1 fruit fly cellular context compared by ENCODE assay signal in the genomic region with DNA sequence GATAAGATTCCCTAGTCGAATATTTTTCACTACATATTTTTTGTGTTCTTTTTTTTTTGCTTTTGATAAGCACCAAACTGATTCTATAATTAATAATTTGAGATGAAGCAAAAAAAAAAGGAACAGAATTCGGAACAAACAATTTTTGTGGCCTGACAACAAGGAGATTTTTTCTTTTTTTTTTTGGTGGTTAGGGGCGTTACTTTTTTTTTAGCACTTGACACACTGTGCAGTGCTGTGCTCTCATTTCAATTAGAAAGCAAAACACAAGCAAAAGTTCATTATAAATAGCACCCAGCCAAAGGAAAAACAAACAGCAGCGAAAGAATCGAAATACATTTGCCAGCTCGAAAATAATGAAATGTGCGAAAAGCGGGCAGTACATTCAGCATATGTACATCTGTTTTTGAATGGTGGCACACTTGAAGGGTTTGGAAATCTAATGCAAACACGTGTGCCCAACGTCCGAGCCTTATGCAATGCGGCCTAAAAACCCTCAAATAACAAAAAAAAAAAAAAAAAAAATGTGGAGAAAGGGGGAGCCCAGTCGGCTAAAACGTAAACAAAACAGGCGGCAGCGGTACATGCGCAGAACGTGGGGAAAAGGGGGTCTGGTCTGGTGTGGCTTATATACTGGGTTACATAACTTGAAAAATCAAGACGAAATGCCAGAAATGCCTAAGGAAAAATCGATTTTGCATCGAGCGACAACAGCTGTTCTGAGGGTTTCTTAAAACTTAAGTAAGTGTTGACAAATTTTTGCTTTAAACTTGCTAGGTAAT.
TF ChIP-seq lines count a peak whose summit lies in the region.

No protein-coding gene starts in this region.

TF ChIP-seq in whole organism, embryonic, 481 proteins besides CTCF, POLR2A, EP300 and RAD21 (continued from another document):
- TF ChIP-seq gem (tag; optimal IDR thresholded peaks at IDR 0.05; lab: Kevin White, UChicago) (peak; percentile 63), Ets97D (GFP tag; optimal IDR thresholded peaks at IDR 0.05; lab: Kevin White, UChicago) (no peak), B-H2 (GFP tag; optimal IDR thresholded peaks at IDR 0.05; lab: Kevin White, UChicago) (no peak), jing (GFP tag; optimal IDR thresholded peaks at IDR 0.05; lab: Kevin White, UChicago) (no peak), HLH4C (GFP tag; IDR thresholded peaks at IDR 0.05; lab: Robert Waterston, UW; ENCODE audit: partially characterized antibody) (no peak), CG8388 (GFP tag; optimal IDR thresholded peaks at IDR 0.05; lab: Kevin White, UChicago) (peak; percentile 24), oc (tag; optimal IDR thresholded peaks at IDR 0.05; lab: Kevin White, UChicago) (no peak), ap (GFP tag; IDR thresholded peaks at IDR 0.05; lab: Robert Waterston, UW) (0 out of 2 replicates have a peak, but pooled peaks have one; percentile 6), chif (GFP tag; optimal IDR thresholded peaks at IDR 0.05; lab: Kevin White, UChicago) (peak; percentile 15 to 45), al (GFP tag; IDR thresholded peaks at IDR 0.05; lab: Robert Waterston, UW) (0 out of 2 replicates have a peak, but pooled peaks have one; percentile 28), wdn (GFP tag; IDR thresholded peaks at IDR 0.05; lab: Robert Waterston, UW) (peak; percentile 71), Xbp1 (GFP tag; optimal IDR thresholded peaks at IDR 0.05; lab: Kevin White, UChicago) (peak; percentile 43), CG14667 (GFP tag; IDR thresholded peaks at IDR 0.05; lab: Robert Waterston, UW) (no peak), Bteb2 (GFP tag; optimal IDR thresholded peaks at IDR 0.05; lab: Kevin White, UChicago) (peak; percentile 1), CG17361 (GFP tag; IDR thresholded peaks at IDR 0.05; lab: Robert Waterston, UW) (0 out of 3 replicates have a peak, but pooled peaks have one; percentile 34), Trl (optimal IDR thresholded peaks at IDR 0.05; lab: Kevin White, UChicago) (no peak), Trl (GFP tag; optimal IDR thresholded peaks at IDR 0.05; lab: Kevin White, UChicago) (peak; percentile 31), CG2120 (GFP tag; optimal IDR thresholded peaks at IDR 0.05; lab: Kevin White, UChicago) (peak; percentile 68), fd96Cb (tag; optimal IDR thresholded peaks at IDR 0.05; lab: Kevin White, UChicago) (peak; percentile 8), gce (GFP tag; IDR thresholded peaks at IDR 0.05; lab: Robert Waterston, UW) (0 out of 3 replicates have a peak, but pooled peaks have one; percentile 18), Antp (GFP tag; optimal IDR thresholded peaks at IDR 0.05; lab: Kevin White, UChicago) (peak; percentile 44), CG11560 (tag; IDR thresholded peaks at IDR 0.05; lab: Robert Waterston, UW) (0 out of 3 replicates have a peak, but pooled peaks have one; percentile 25), CG6175 (GFP tag; IDR thresholded peaks at IDR 0.05; lab: Robert Waterston, UW) (0 out of 3 replicates have a peak, but pooled peaks have one; percentile 22), Dek (tag; optimal IDR thresholded peaks at IDR 0.05; lab: Kevin White, UChicago) (peak; percentile 9), CG6765 (GFP tag; optimal IDR thresholded peaks at IDR 0.05; lab: Kevin White, UChicago) (peak; percentile 18), zfh2 (GFP tag; optimal IDR thresholded peaks at IDR 0.05; lab: Kevin White, UChicago) (peak; percentile 20), Hsf (GFP tag; optimal IDR thresholded peaks at IDR 0.05; lab: Kevin White, UChicago) (peak; percentile 32), Med (GFP tag; lab: Kevin White, UChicago) (peak; percentile 85), CG14014 (GFP tag; IDR thresholded peaks at IDR 0.05; lab: Robert Waterston, UW) (no peak), CG32772 (GFP tag; IDR thresholded peaks at IDR 0.05; lab: Robert Waterston, UW) (peak; percentile 21; the same call in 1 of the 2 replicates), CG12744 (GFP tag; optimal IDR thresholded peaks at IDR 0.05; lab: Kevin White, UChicago) (no peak), CG18599 (GFP tag; optimal IDR thresholded peaks at IDR 0.05; lab: Kevin White, UChicago) (peak; percentile 65), esg (GFP tag; conservative IDR thresholded peaks at IDR 0.05; lab: Robert Waterston, UW) (peak; percentile 38), eve (GFP tag; optimal IDR thresholded peaks at IDR 0.05; lab: Kevin White, UChicago) (peak in 1 of 2 experiments; percentile 39), nau (GFP tag; optimal IDR thresholded peaks at IDR 0.05; lab: Kevin White, UChicago) (peak; percentile 7), CG2712 (tag; optimal IDR thresholded peaks at IDR 0.05; lab: Kevin White, UChicago) (peak; percentile 18), gro (GFP tag; optimal IDR thresholded peaks at IDR 0.05; lab: Kevin White, UChicago) (peak; percentile 32), Ada2b (GFP tag; IDR thresholded peaks at IDR 0.05; lab: Robert Waterston, UW) (peak; percentile 67), wor (GFP tag; IDR thresholded peaks at IDR 0.05; lab: Robert Waterston, UW) (peak; percentile 42; the same call in 1 of the 2 replicates), Fer3 (tag; optimal IDR thresholded peaks at IDR 0.05; lab: Kevin White, UChicago) (peak; percentile 30), CHES-1-like (GFP tag; optimal IDR thresholded peaks at IDR 0.05; lab: Kevin White, UChicago) (peak; percentile 44), CG4820 (GFP tag; optimal IDR thresholded peaks at IDR 0.05; lab: Kevin White, UChicago) (peak; percentile 22), pan (optimal IDR thresholded peaks at IDR 0.05; lab: Kevin White, UChicago) (no peak), pan (GFP tag; optimal IDR thresholded peaks at IDR 0.05 in 1 of 2, IDR thresholded peaks at IDR 0.05 in 1 of 2) (peak in 1 of 2 experiments; percentile 61), CG4404 (GFP tag; IDR thresholded peaks at IDR 0.05; lab: Robert Waterston, UW) (0 out of 2 replicates have a peak, but pooled peaks have one; percentile 18), chm (GFP tag; IDR thresholded peaks at IDR 0.05; lab: Robert Waterston, UW) (no peak), CG4424 (GFP tag; optimal IDR thresholded peaks at IDR 0.05; lab: Kevin White, UChicago) (peak; percentile 11), mam (GFP tag; optimal IDR thresholded peaks at IDR 0.05; lab: Kevin White, UChicago) (peak; percentile 48), CG15514 (GFP tag; optimal IDR thresholded peaks at IDR 0.05; lab: Kevin White, UChicago) (peak; percentile 11), CG14441 (GFP tag; IDR thresholded peaks at IDR 0.05; lab: Robert Waterston, UW) (peak; percentile 60; the same call in 1 of the 2 replicates), otp (GFP tag; IDR thresholded peaks at IDR 0.05; lab: Robert Waterston, UW) (0 out of 3 replicates have a peak, but pooled peaks have one; percentile 53), CG3847 (GFP tag; IDR thresholded peaks at IDR 0.05; lab: Robert Waterston, UW) (peak; percentile 32; the same call in 1 of the 2 replicates), sna (GFP tag; IDR thresholded peaks at IDR 0.05; lab: Robert Waterston, UW; ENCODE audit: partially characterized antibody) (no peak), Atf-2 (GFP tag; optimal IDR thresholded peaks at IDR 0.05; lab: Kevin White, UChicago) (no peak), Chrac-16 (GFP tag; optimal IDR thresholded peaks at IDR 0.05; lab: Kevin White, UChicago) (peak; percentile 1), Hand (GFP tag; optimal IDR thresholded peaks at IDR 0.05; lab: Kevin White, UChicago) (peak; percentile 28), CG9609 (GFP tag; optimal IDR thresholded peaks at IDR 0.05; lab: Kevin White, UChicago) (peak; percentile 0), Dip3 (GFP tag; optimal IDR thresholded peaks at IDR 0.05; lab: Kevin White, UChicago) (peak; percentile 41), CG13296 (GFP tag; optimal IDR thresholded peaks at IDR 0.05; lab: Kevin White, UChicago) (no peak), exex (tag; optimal IDR thresholded peaks at IDR 0.05; lab: Kevin White, UChicago) (peak; percentile 7), Pdp1 (GFP tag; optimal IDR thresholded peaks at IDR 0.05; lab: Kevin White, UChicago) (peak; percentile 37 to 96), CG7839 (tag; optimal IDR thresholded peaks at IDR 0.05; lab: Kevin White, UChicago) (peak; percentile 50), NfI (GFP tag; optimal IDR thresholded peaks at IDR 0.05; lab: Kevin White, UChicago) (peak; percentile 46), Oaz (GFP tag; IDR thresholded peaks at IDR 0.05; lab: Robert Waterston, UW) (0 out of 2 replicates have a peak, but pooled peaks have one; percentile 43), CG11085 (GFP tag; IDR thresholded peaks at IDR 0.05; lab: Robert Waterston, UW) (no peak), ewg (GFP tag; optimal IDR thresholded peaks at IDR 0.05; lab: Kevin White, UChicago) (peak; percentile 3), knrl (GFP tag; IDR thresholded peaks at IDR 0.05; lab: Robert Waterston, UW; ENCODE audit: partially characterized antibody) (no peak), HHEX (GFP tag; optimal IDR thresholded peaks at IDR 0.05; lab: Kevin White, UChicago) (peak; percentile 35), dm (GFP tag; optimal IDR thresholded peaks at IDR 0.05; lab: Kevin White, UChicago) (peak; percentile 7), az2 (GFP tag; optimal IDR thresholded peaks at IDR 0.05; lab: Kevin White, UChicago) (peak; percentile 26), bab2 (GFP tag; optimal IDR thresholded peaks at IDR 0.05; lab: Kevin White, UChicago) (peak; percentile 4), cwo (GFP tag; optimal IDR thresholded peaks at IDR 0.05; lab: Kevin White, UChicago) (no peak), CG30403 (GFP tag; optimal IDR thresholded peaks at IDR 0.05; lab: Kevin White, UChicago) (peak; percentile 58), CG13424 (tag; optimal IDR thresholded peaks at IDR 0.05; lab: Kevin White, UChicago) (no peak), crol (GFP tag; IDR thresholded peaks at IDR 0.05; lab: Robert Waterston, UW) (0 out of 2 replicates have a peak, but pooled peaks have one; percentile 14), Lpt (GFP tag; optimal IDR thresholded peaks at IDR 0.05; lab: Kevin White, UChicago) (no peak), Ptx1 (GFP tag; IDR thresholded peaks at IDR 0.05; lab: Robert Waterston, UW) (peak; percentile 52), cad (GFP tag; optimal IDR thresholded peaks at IDR 0.05; lab: Kevin White, UChicago) (no peak), CG9932 (GFP tag; IDR thresholded peaks at IDR 0.05; lab: Robert Waterston, UW) (peak; percentile 74), Sox102F (GFP tag; optimal IDR thresholded peaks at IDR 0.05; lab: Kevin White, UChicago) (peak; percentile 50), ara (GFP tag; IDR thresholded peaks at IDR 0.05; lab: Robert Waterston, UW) (0 out of 2 replicates have a peak, but pooled peaks have one; percentile 49), stc (GFP tag; IDR thresholded peaks at IDR 0.05; lab: Robert Waterston, UW) (peak; percentile 66), hbn (GFP tag; IDR thresholded peaks at IDR 0.05; lab: Robert Waterston, UW; ENCODE audit: partially characterized antibody) (no peak), D19B (GFP tag; optimal IDR thresholded peaks at IDR 0.05; lab: Kevin White, UChicago) (peak; percentile 20), Ssrp (tag; optimal IDR thresholded peaks at IDR 0.05; lab: Kevin White, UChicago) (peak; percentile 16), ttk (GFP tag; IDR thresholded peaks at IDR 0.05; lab: Robert Waterston, UW) (peak; percentile 40; the same call in 1 of the 2 replicates), Xrp1 (GFP tag; IDR thresholded peaks at IDR 0.05; lab: Robert Waterston, UW) (peak; percentile 50; the same call in 1 of the 2 replicates), CG1602 (GFP tag; optimal IDR thresholded peaks at IDR 0.05; lab: Kevin White, UChicago) (peak; percentile 25), org-1 (GFP tag; optimal IDR thresholded peaks at IDR 0.05; lab: Kevin White, UChicago) (no peak), pnt (GFP tag; optimal IDR thresholded peaks at IDR 0.05; lab: Kevin White, UChicago) (peak; percentile 16), rib (GFP tag; IDR thresholded peaks at IDR 0.05; lab: Robert Waterston, UW) (peak; percentile 54; the same call in 1 of the 2 replicates), sqz (GFP tag; optimal IDR thresholded peaks at IDR 0.05; lab: Kevin White, UChicago) (peak; percentile 44), grau (tag; optimal IDR thresholded peaks at IDR 0.05; lab: Kevin White, UChicago) (peak; percentile 15), CG2678 (tag; optimal IDR thresholded peaks at IDR 0.05; lab: Kevin White, UChicago) (peak; percentile 42), Usf (GFP tag; optimal IDR thresholded peaks at IDR 0.05; lab: Kevin White, UChicago) (no peak), HLH3B (GFP tag; IDR thresholded peaks at IDR 0.05; lab: Robert Waterston, UW) (peak; percentile 62), CG9437 (GFP tag; optimal IDR thresholded peaks at IDR 0.05; lab: Kevin White, UChicago) (peak; percentile 17), lmd (GFP tag; IDR thresholded peaks at IDR 0.05; lab: Robert Waterston, UW) (peak; percentile 61; the same call in 1 of the 2 replicates), slp2 (GFP tag; optimal IDR thresholded peaks at IDR 0.05; lab: Kevin White, UChicago) (peak; percentile 5), fd102C (GFP tag; optimal IDR thresholded peaks at IDR 0.05; lab: Kevin White, UChicago) (no peak), Deaf1 (tag; optimal IDR thresholded peaks at IDR 0.05; lab: Kevin White, UChicago) (no peak), ci (GFP tag; IDR thresholded peaks at IDR 0.05; lab: Robert Waterston, UW) (peak; percentile 69; the same call in 2 of the 3 replicates), CG15269 (tag; optimal IDR thresholded peaks at IDR 0.05; lab: Kevin White, UChicago) (peak; percentile 19), row (GFP tag; IDR thresholded peaks at IDR 0.05; lab: Robert Waterston, UW) (peak; percentile 65), CG31441 (GFP tag; IDR thresholded peaks at IDR 0.05; lab: Robert Waterston, UW) (0 out of 2 replicates have a peak, but pooled peaks have one; percentile 23), lilli (GFP tag; optimal IDR thresholded peaks at IDR 0.05; lab: Kevin White, UChicago) (peak; percentile 63), unpg (GFP tag; optimal IDR thresholded peaks at IDR 0.05; lab: Kevin White, UChicago) (peak; percentile 39), Jarid2 (GFP tag; optimal IDR thresholded peaks at IDR 0.05; lab: Kevin White, UChicago) (no peak), caup (GFP tag; optimal IDR thresholded peaks at IDR 0.05; lab: Kevin White, UChicago; ENCODE audit: severe bottlenecking) (no peak), CG17829 (tag; optimal IDR thresholded peaks at IDR 0.05; lab: Kevin White, UChicago) (no peak), Hmr (GFP tag; optimal IDR thresholded peaks at IDR 0.05; lab: Kevin White, UChicago) (peak; percentile 54), sens (GFP tag; lab: Kevin White, UChicago) (peak; percentile 92), vfl (GFP tag; optimal IDR thresholded peaks at IDR 0.05; lab: Kevin White, UChicago) (peak; percentile 2), E2f2 (GFP tag; IDR thresholded peaks at IDR 0.05; lab: Robert Waterston, UW) (peak; percentile 18; the same call in 1 of the 2 replicates), CG12155 (GFP tag; optimal IDR thresholded peaks at IDR 0.05; lab: Kevin White, UChicago) (peak; percentile 9), zfh1 (GFP tag; IDR thresholded peaks at IDR 0.05; lab: Robert Waterston, UW) (0 out of 3 replicates have a peak, but pooled peaks have one; percentile 40)
TF ChIP-seq in whole organism, embryonic: peak in this region for 166.
